Worm (Caenorhabditis elegans) whole organism, L1 larva: ENCODE measurements around the gene F09C12.8.

Experiments used
- C04F5.9 ChIP-seq: sonication (generic microtip); optimal IDR thresholded peaks from 2 replicates; lab custom pipeline; 2016; ENCODE audit warnings: missing genetic modification characterization, missing compliant biosample characterization
- C34B4.2 ChIP-seq: sonication (generic microtip); optimal IDR thresholded peaks from 2 replicates; lab custom pipeline; 2017; ENCODE audit warnings: mild to moderate bottlenecking, missing genetic modification characterization, missing compliant biosample characterization
- F16B12.6 ChIP-seq: fragments of 150-350 bp; optimal IDR thresholded peaks from 2 replicates; lab custom pipeline; 2014; ENCODE audit warnings: missing biosample characterization, missing genetic modification characterization
- aly-2 ChIP-seq: fragments of 150-350 bp; optimal IDR thresholded peaks from 2 replicates; lab custom pipeline; 2014; ENCODE audit warnings: missing biosample characterization, missing genetic modification characterization
- ama-1 ChIP-seq: fragments of 150-350 bp; optimal IDR thresholded peaks from 2 replicates; lab custom pipeline; 2014
- blmp-1 ChIP-seq: fragments of 150-350 bp; optimal IDR thresholded peaks from 2 replicates; lab custom pipeline; 2014; ENCODE audit warnings: missing biosample characterization, missing genetic modification characterization
- ceh-63 ChIP-seq: fragments of 200-800 bp; sonication (Bioruptor generic); optimal IDR thresholded peaks from 2 replicates; lab custom pipeline; 2018; ENCODE audit warnings: mild to moderate bottlenecking, missing genetic modification characterization, missing compliant biosample characterization
- ceh-82 ChIP-seq, 3 experiments: fragments of 150-350 bp in 1 of 3; sonication (generic microtip) in 2 of 3; optimal IDR thresholded peaks; 2 replicates each; lab custom pipeline; 2014 to 2017; ENCODE audit warnings: missing biosample characterization in 3 of 3, missing genetic modification characterization in 3 of 3
- dpl-1 ChIP-seq, 3 experiments: fragments of 150-350 bp in 2 of 3; sonication (generic microtip) in 1 of 3; optimal IDR thresholded peaks; 2 replicates each; lab custom pipeline; 2014 to 2017; ENCODE audit warnings: missing biosample characterization in 3 of 3, missing genetic modification characterization in 3 of 3, missing genetic modification reagents in 3 of 3
- efl-1 ChIP-seq, 4 experiments: fragments of 150-350 bp; optimal IDR thresholded peaks in 3 of 4; peaks in 1 of 4; 1 replicate in 1 of 4; 2 replicates in 3 of 4; lab custom pipeline; 2014; ENCODE audit warnings: missing biosample characterization in 2 of 4, missing genetic modification characterization in 2 of 4, missing genetic modification reagents in 2 of 4
- egl-27 ChIP-seq, 2 experiments: fragments of 150-350 bp in 1 of 2; sonication (generic microtip); optimal IDR thresholded peaks; 3 replicates each; lab custom pipeline; 2017 to 2018; ENCODE audit warnings: missing biosample characterization in 2 of 2, missing genetic modification characterization in 2 of 2, missing genetic modification reagents in 2 of 2
- elt-2 ChIP-seq: sonication (generic microtip); optimal IDR thresholded peaks from 2 replicates; lab custom pipeline; 2016; ENCODE audit warnings: missing genetic modification characterization, mild to moderate bottlenecking, inconsistent platforms, missing compliant biosample characterization, missing genetic modification reagents
- elt-3 ChIP-seq, 6 experiments: fragments of 150-350 bp in 1 of 6; sonication (generic microtip); optimal IDR thresholded peaks; 2 replicates each; lab custom pipeline; 2017 to 2018; ENCODE audit warnings: missing biosample characterization in 6 of 6, missing genetic modification characterization in 6 of 6, inconsistent platforms in 1 of 6
- fkh-10 ChIP-seq: sonication (generic microtip); optimal IDR thresholded peaks from 2 replicates; lab custom pipeline; 2017; ENCODE audit warnings: missing biosample characterization, missing genetic modification reagents, missing genetic modification characterization
- fkh-4 ChIP-seq: sonication (generic microtip); optimal IDR thresholded peaks from 2 replicates; lab custom pipeline; 2016; ENCODE audit warnings: missing compliant biosample characterization, missing genetic modification characterization, borderline replicate concordance
- fos-1 ChIP-seq: fragments of 150-350 bp; optimal IDR thresholded peaks from 2 replicates; lab custom pipeline; 2014; ENCODE audit warnings: missing biosample characterization, missing genetic modification characterization
- grh-1 ChIP-seq: fragments of 200-800 bp; sonication (Bioruptor generic); IDR thresholded peaks from 2 replicates; pipeline ENCODE4 v1.3.6; 2022; ENCODE audit warnings: missing genetic modification reagents, missing genetic modification characterization, missing compliant biosample characterization
- lin-13 ChIP-seq: fragments of 150-350 bp; optimal IDR thresholded peaks from 2 replicates; lab custom pipeline; 2014; ENCODE audit warnings: missing biosample characterization, missing genetic modification reagents, missing genetic modification characterization
- lin-14 ChIP-seq: fragments of 200-800 bp; sonication (Bioruptor generic); optimal IDR thresholded peaks from 2 replicates; lab custom pipeline; 2018; ENCODE audit warnings: mild to moderate bottlenecking, missing genetic modification characterization, moderate library complexity, missing compliant biosample characterization
- lin-15B ChIP-seq: fragments of 150-350 bp; sonication (generic microtip); optimal IDR thresholded peaks from 3 replicates; lab custom pipeline; 2014; ENCODE audit warnings: missing biosample characterization, missing genetic modification characterization
- lin-39 ChIP-seq: fragments of 150-350 bp; optimal IDR thresholded peaks from 2 replicates; lab custom pipeline; 2014; ENCODE audit warnings: missing biosample characterization, missing genetic modification reagents, missing genetic modification characterization
- nhr-11 ChIP-seq: fragments of 150-350 bp; optimal IDR thresholded peaks from 2 replicates; lab custom pipeline; 2014; ENCODE audit warnings: missing biosample characterization, missing genetic modification characterization
- nhr-12 ChIP-seq: sonication (generic microtip); optimal IDR thresholded peaks from 2 replicates; lab custom pipeline; 2017; ENCODE audit warnings: missing biosample characterization, missing genetic modification characterization
- nhr-19 ChIP-seq: fragments of 200-800 bp; sonication (Bioruptor generic); conservative IDR thresholded peaks from 2 replicates; pipeline ENCODE4 v1.3.6; 2022; ENCODE audit warnings: missing genetic modification characterization, missing compliant biosample characterization
- nhr-47 ChIP-seq: sonication (generic microtip); optimal IDR thresholded peaks from 2 replicates; lab custom pipeline; 2016; ENCODE audit warnings: mild to moderate bottlenecking, missing genetic modification characterization, moderate library complexity, missing compliant biosample characterization
- nhr-77 ChIP-seq: fragments of 150-350 bp; optimal IDR thresholded peaks from 2 replicates; lab custom pipeline; 2014; ENCODE audit warnings: missing biosample characterization, missing genetic modification characterization
- nhr-90 ChIP-seq: sonication (generic microtip); optimal IDR thresholded peaks from 2 replicates; lab custom pipeline; 2016; ENCODE audit warnings: mild to moderate bottlenecking, missing genetic modification characterization, missing compliant biosample characterization; ENCODE audit not compliant: poor library complexity
- pag-3 ChIP-seq: sonication (generic microtip); optimal IDR thresholded peaks from 2 replicates; lab custom pipeline; 2017; ENCODE audit warnings: missing genetic modification characterization, mild to moderate bottlenecking, missing compliant biosample characterization, antibody characterized with exemption, borderline replicate concordance; ENCODE audit not compliant: insufficient read depth
- pax-3 ChIP-seq: fragments of 200-800 bp; sonication (Bioruptor generic); optimal IDR thresholded peaks from 2 replicates; lab custom pipeline; 2018; ENCODE audit warnings: mild to moderate bottlenecking, missing genetic modification characterization, moderate library complexity, missing compliant biosample characterization
- pqm-1 ChIP-seq: sonication (generic microtip); optimal IDR thresholded peaks from 3 replicates; lab custom pipeline; 2017; ENCODE audit warnings: missing biosample characterization, missing genetic modification characterization
- rnt-1 ChIP-seq: sonication (generic microtip); optimal IDR thresholded peaks from 2 replicates; lab custom pipeline; 2016; ENCODE audit warnings: mild to moderate bottlenecking, missing genetic modification characterization, moderate library complexity, missing compliant biosample characterization
- skn-1 ChIP-seq: fragments of 150-350 bp; optimal IDR thresholded peaks from 2 replicates; lab custom pipeline; 2014; ENCODE audit warnings: missing biosample characterization, missing genetic modification characterization
- sox-4 ChIP-seq: sonication (generic microtip); optimal IDR thresholded peaks from 2 replicates; lab custom pipeline; 2016; ENCODE audit warnings: missing genetic modification characterization, missing compliant biosample characterization
- sptf-1 ChIP-seq: fragments of 150-350 bp; optimal IDR thresholded peaks from 2 replicates; lab custom pipeline; 2014; ENCODE audit warnings: missing biosample characterization, missing genetic modification characterization
- tlp-1 ChIP-seq: fragments of 150-350 bp; optimal IDR thresholded peaks from 2 replicates; lab custom pipeline; 2014; ENCODE audit warnings: missing biosample characterization, missing genetic modification characterization
- unc-130 ChIP-seq: fragments of 150-350 bp; optimal IDR thresholded peaks from 2 replicates; lab custom pipeline; 2017; ENCODE audit warnings: missing biosample characterization, missing genetic modification characterization, inconsistent platforms
- unc-98 ChIP-seq: fragments of 200-800 bp; sonication (Bioruptor generic); IDR thresholded peaks from 2 replicates; pipeline ENCODE4 v1.3.6; 2022; ENCODE audit warnings: missing genetic modification characterization, missing compliant biosample characterization
- vab-15 ChIP-seq: sonication (generic microtip); optimal IDR thresholded peaks from 2 replicates; lab custom pipeline; 2017; ENCODE audit warnings: missing genotype, mild to moderate bottlenecking, missing genetic modification characterization, missing compliant biosample characterization
- xbp-1 ChIP-seq: sonication (generic microtip); optimal IDR thresholded peaks from 2 replicates; lab custom pipeline; 2016; ENCODE audit warnings: missing genetic modification characterization, missing compliant biosample characterization
- zip-4 ChIP-seq: fragments of 200-800 bp; sonication (Bioruptor generic); optimal IDR thresholded peaks from 2 replicates; lab custom pipeline; 2018; ENCODE audit warnings: mild to moderate bottlenecking, missing genetic modification characterization, moderate library complexity, missing compliant biosample characterization

The F09C12.8 gene

ce11 chrII:5105020-5105419, 7.2 kb upstream of the F09C12.8 start (continued):
- TF ChIP-seq sptf-1 (tag; lab: Kevin White, UChicago): no peak
- TF ChIP-seq pqm-1 (tag; lab: Kevin White, UChicago): no peak
- TF ChIP-seq zip-4: no peak
- TF ChIP-seq nhr-47 (tag; lab: Kevin White, UChicago): peak; percentile 81
- peak; percentile 32 for TF ChIP-seq pax-3
- TF ChIP-seq C34B4.2 (tag; lab: Kevin White, UChicago): no peak
- peak; percentile 31 for TF ChIP-seq F16B12.6 (tag; lab: Kevin White, UChicago)
- peak; percentile 60 for TF ChIP-seq lin-14 (GFP tag; lab: Kevin White, UChicago)
- TF ChIP-seq nhr-19 (GFP tag; lab: Robert Waterston, UW): peak; percentile 68
- TF ChIP-seq grh-1: no peak
- no peak for TF ChIP-seq pag-3 (tag; lab: Kevin White, UChicago)
- peak; percentile 84 for TF ChIP-seq skn-1 (tag; lab: Kevin White, UChicago)
- TF ChIP-seq xbp-1 (tag; lab: Kevin White, UChicago): peak; percentile 58
- no peak for TF ChIP-seq C04F5.9 (tag; lab: Kevin White, UChicago)
- TF ChIP-seq elt-3 (tag; optimal IDR thresholded peaks at IDR 0.05; lab: Kevin White, UChicago): peak in 3 of 6 experiments; percentile 15 to 50 (median 19)
- peak in 2 of 3 experiments; percentile 57 to 68 for TF ChIP-seq dpl-1 (GFP tag; optimal IDR thresholded peaks at IDR 0.05; lab: Kevin White, UChicago)
- peak; percentile 34 for TF ChIP-seq vab-15 (tag; lab: Kevin White, UChicago)
- peak; percentile 68 for TF ChIP-seq nhr-77
- peak; percentile 78 for TF ChIP-seq nhr-90
- TF ChIP-seq nhr-11 (tag; lab: Kevin White, UChicago): no peak
- peak in 1 of 2 experiments; percentile 31 for TF ChIP-seq egl-27 (tag; optimal IDR thresholded peaks at IDR 0.05; lab: Kevin White, UChicago)
- no peak for TF ChIP-seq fkh-4 (tag; lab: Kevin White, UChicago)
- peak; percentile 79 for TF ChIP-seq elt-2 (tag; lab: Kevin White, UChicago)
- no peak for TF ChIP-seq lin-39 (tag; lab: Kevin White, UChicago)
- peak; percentile 43 to 78 (median 52) for TF ChIP-seq ceh-82 (tag; optimal IDR thresholded peaks at IDR 0.05; lab: Kevin White, UChicago)
- TF ChIP-seq efl-1 (optimal IDR thresholded peaks at IDR 0.05; lab: Kevin White, UChicago): peak; percentile 67 to 75
- TF ChIP-seq efl-1 (GFP tag; optimal IDR thresholded peaks at IDR 0.05 in 1 of 2; lab: Kevin White, UChicago): peak; percentile 55 to 95
- peak; percentile 29 for TF ChIP-seq blmp-1
- peak; percentile 78 for TF ChIP-seq aly-2
- peak; percentile 70 for TF ChIP-seq rnt-1 (tag; lab: Kevin White, UChicago)
- TF ChIP-seq, all 84 proteins: peak for 46

- TF ChIP-seq unc-98 (no peak), grh-1 (no peak), sox-4 (tag; lab: Kevin White, UChicago) (no peak), lin-15B (tag; lab: Kevin White, UChicago) (no peak), nhr-12 (tag; lab: Kevin White, UChicago) (no peak), fkh-10 (GFP tag; lab: Kevin White, UChicago) (no peak), tlp-1 (tag; lab: Kevin White, UChicago) (no peak), ama-1 (lab: Kevin White, UChicago) (no peak), ceh-63 (GFP tag; lab: Kevin White, UChicago) (no peak), aly-2 (no peak), elt-2 (tag; lab: Kevin White, UChicago) (peak; percentile 82), fos-1 (tag; lab: Kevin White, UChicago) (no peak), efl-1 (optimal IDR thresholded peaks at IDR 0.05; lab: Kevin White, UChicago) (no peak), efl-1 (GFP tag; optimal IDR thresholded peaks at IDR 0.05 in 1 of 2; lab: Kevin White, UChicago) (peak in 1 of 2 experiments; percentile 72), unc-130 (tag; lab: Kevin White, UChicago) (no peak), lin-13 (no peak)
Observed at ce11 chrII:5109693-5110092, 2.5 kb upstream of the F09C12.8 start, which contains the start of gene F09C12.2. Gene F09C12.2 (plus strand): TSS chrII:5110012.
